Fruit fly (Drosophila melanogaster) whole organism, embryonic: ENCODE data around the gene CG42272.

ENCODE experiments used
- ATbp ChIP-seq: fragments of 200-800 bp; sonication (Bioruptor generic); optimal IDR thresholded peaks from 2 replicates; lab custom pipeline; 2017; ENCODE audit warnings: missing biosample characterization, mild to moderate bottlenecking, missing genetic modification characterization, missing genetic modification reagents
- Blimp-1 ChIP-seq: fragments of 200-800 bp; sonication (Bioruptor generic); optimal IDR thresholded peaks from 3 replicates; lab custom pipeline; 2018; ENCODE audit warnings: missing biosample characterization, missing genetic modification characterization, mild to moderate bottlenecking, moderate library complexity, missing genetic modification reagents
- CG10979 ChIP-seq: fragments of 200-800 bp; sonication (Bioruptor generic); optimal IDR thresholded peaks from 2 replicates; lab custom pipeline; 2018; ENCODE audit warnings: missing biosample characterization, mild to moderate bottlenecking, missing genetic modification characterization, moderate library complexity
- CG11504 ChIP-seq: fragments of 200-800 bp; sonication (Bioruptor generic); optimal IDR thresholded peaks from 3 replicates; lab custom pipeline; 2019; ENCODE audit warnings: missing biosample characterization, mild to moderate bottlenecking, missing genetic modification characterization, moderate library complexity
- CG11696 ChIP-seq: fragments of 200-800 bp; sonication (Bioruptor generic); IDR thresholded peaks from 2 replicates; pipeline ENCODE4 v1.3.6; 2022; ENCODE audit warnings: missing biosample characterization, missing genetic modification characterization
- CG14710 ChIP-seq: fragments of 200-800 bp; sonication (Bioruptor generic); optimal IDR thresholded peaks from 3 replicates; lab custom pipeline; 2019; ENCODE audit warnings: missing biosample characterization, mild to moderate bottlenecking, missing genetic modification characterization, moderate library complexity
- CG16779 ChIP-seq: fragments of 200-800 bp; sonication (Bioruptor generic); IDR thresholded peaks from 2 replicates; pipeline ENCODE4 v1.3.6; 2022; ENCODE audit warnings: missing biosample characterization, missing genetic modification characterization
- CG18262 ChIP-seq: fragments of 200-800 bp; optimal IDR thresholded peaks from 3 replicates; lab custom pipeline; 2019; ENCODE audit warnings: missing biosample characterization, mild to moderate bottlenecking, missing genetic modification characterization, moderate library complexity
- CG2678 ChIP-seq: fragments of 200-800 bp; sonication (Bioruptor generic); optimal IDR thresholded peaks from 3 replicates; lab custom pipeline; 2019; ENCODE audit warnings: missing biosample characterization, mild to moderate bottlenecking, missing genetic modification characterization, moderate library complexity
- CG2712 ChIP-seq: fragments of 200-800 bp; optimal IDR thresholded peaks from 3 replicates; lab custom pipeline; 2019; ENCODE audit warnings: missing biosample characterization, mild to moderate bottlenecking, missing genetic modification characterization, moderate library complexity
- CG30020 ChIP-seq: fragments of 200-800 bp; optimal IDR thresholded peaks from 2 replicates; lab custom pipeline; 2019; ENCODE audit warnings: missing biosample characterization, mild to moderate bottlenecking, missing genetic modification characterization, moderate library complexity
- CG30403 ChIP-seq: fragments of 200-800 bp; sonication (Bioruptor generic); optimal IDR thresholded peaks from 3 replicates; lab custom pipeline; 2016; ENCODE audit warnings: missing biosample characterization, missing genetic modification characterization
- CG32532 ChIP-seq: fragments of 200-800 bp; sonication (Bioruptor generic); IDR thresholded peaks from 2 replicates; pipeline ENCODE4 v1.3.6; 2022; ENCODE audit warnings: missing biosample characterization, missing genetic modification characterization
- CG32767 ChIP-seq: fragments of 200-800 bp; sonication (Bioruptor generic); IDR thresholded peaks from 2 replicates; pipeline ENCODE4 v1.3.6; 2022; ENCODE audit warnings: missing biosample characterization, missing genetic modification characterization
- CG32772 ChIP-seq: fragments of 200-800 bp; sonication (Bioruptor generic); IDR thresholded peaks from 2 replicates; pipeline ENCODE4 v1.3.6; 2022; ENCODE audit warnings: missing biosample characterization, missing genetic modification characterization
- CG7745 ChIP-seq: fragments of 200-800 bp; sonication (Bioruptor generic); optimal IDR thresholded peaks from 2 replicates; lab custom pipeline; 2018; ENCODE audit warnings: missing biosample characterization, mild to moderate bottlenecking, missing genetic modification characterization, moderate library complexity
- CHES-1-like ChIP-seq: fragments of 200-800 bp; sonication (Bioruptor generic); optimal IDR thresholded peaks from 2 replicates; lab custom pipeline; 2016; ENCODE audit warnings: missing biosample characterization, missing genetic modification characterization
- D ChIP-seq, 2 experiments: fragments of 200-800 bp in 1 of 2; fragments of >200 bp in 1 of 2; sonication (Bioruptor generic) in 1 of 2; optimal IDR thresholded peaks; 2 replicates in 1 of 2; 3 replicates in 1 of 2; lab custom pipeline; 2017; ENCODE audit warnings: mild to moderate bottlenecking in 1 of 2, missing biosample characterization in 1 of 2, missing genetic modification characterization in 1 of 2, missing genetic modification reagents in 1 of 2
- D19A ChIP-seq: fragments of 200-800 bp; optimal IDR thresholded peaks from 3 replicates; lab custom pipeline; 2019; ENCODE audit warnings: missing biosample characterization, mild to moderate bottlenecking, missing genetic modification characterization, moderate library complexity
- Gsc ChIP-seq: fragments of 200-800 bp; sonication (Bioruptor generic); IDR thresholded peaks from 2 replicates; pipeline ENCODE4 v1.3.6; 2022; ENCODE audit warnings: missing biosample characterization, missing genetic modification characterization
- Gug ChIP-seq: fragments of 200-800 bp; sonication (Bioruptor generic); IDR thresholded peaks from 4 replicates; pipeline ENCODE4 v1.3.6; 2022; ENCODE audit warnings: missing biosample characterization, missing genetic modification characterization
- HLH3B ChIP-seq: fragments of 200-800 bp; sonication (Bioruptor generic); IDR thresholded peaks from 2 replicates; pipeline ENCODE4 v1.3.6; 2022; ENCODE audit warnings: missing biosample characterization, missing genetic modification characterization
- Hr39 ChIP-seq: fragments of >200 bp; optimal IDR thresholded peaks from 2 replicates; lab custom pipeline; 2017
- Med ChIP-seq: fragments of 200-800 bp; sonication (Bioruptor generic); peaks from one replicate; lab custom pipeline; 2016; ENCODE audit warnings: missing biosample characterization, missing genetic modification characterization, mild to moderate bottlenecking, inconsistent platforms, moderate library complexity
- Rfx ChIP-seq: fragments of 200-800 bp; sonication (Bioruptor generic); IDR thresholded peaks from 2 replicates; pipeline ENCODE4 v1.3.6; 2022; ENCODE audit warnings: missing biosample characterization, missing genetic modification characterization
- Ssrp ChIP-seq: fragments of 200-800 bp; sonication (Bioruptor generic); optimal IDR thresholded peaks from 2 replicates; lab custom pipeline; 2018; ENCODE audit warnings: missing biosample characterization, mild to moderate bottlenecking, missing genetic modification characterization, moderate library complexity
- Xrp1 ChIP-seq: fragments of 200-800 bp; sonication (Bioruptor generic); IDR thresholded peaks from 2 replicates; pipeline ENCODE4 v1.3.6; 2022; ENCODE audit warnings: missing biosample characterization, missing genetic modification characterization
- bigmax ChIP-seq: fragments of 200-800 bp; sonication (Bioruptor generic); optimal IDR thresholded peaks from 2 replicates; lab custom pipeline; 2018; ENCODE audit warnings: missing biosample characterization, mild to moderate bottlenecking, missing genetic modification characterization
- bsh ChIP-seq, 2 experiments: fragments of 200-800 bp; sonication (Bioruptor generic); optimal IDR thresholded peaks; 2 replicates each; lab custom pipeline; 2017 to 2018; ENCODE audit warnings: mild to moderate bottlenecking in 2 of 2, missing biosample characterization in 2 of 2, missing genetic modification characterization in 2 of 2, moderate library complexity in 1 of 2
- chm ChIP-seq: fragments of 200-800 bp; sonication (Bioruptor generic); IDR thresholded peaks from 2 replicates; pipeline ENCODE4 v1.3.6; 2022; ENCODE audit warnings: missing biosample characterization, missing genetic modification characterization
- danr ChIP-seq: fragments of 200-800 bp; sonication (Bioruptor generic); IDR thresholded peaks from 2 replicates; pipeline ENCODE4 v1.3.6; 2022; ENCODE audit warnings: missing biosample characterization, missing genetic modification characterization
- dmrt11E ChIP-seq: fragments of 200-800 bp; sonication (Bioruptor generic); optimal IDR thresholded peaks from 3 replicates; lab custom pipeline; 2018; ENCODE audit warnings: missing biosample characterization, mild to moderate bottlenecking, missing genetic modification characterization, moderate library complexity
- fd96Cb ChIP-seq: fragments of 200-800 bp; sonication (Bioruptor generic); optimal IDR thresholded peaks from 2 replicates; lab custom pipeline; 2018; ENCODE audit warnings: missing biosample characterization, mild to moderate bottlenecking, missing genetic modification characterization, moderate library complexity
- gem ChIP-seq: fragments of 200-800 bp; sonication (Bioruptor generic); optimal IDR thresholded peaks from 2 replicates; lab custom pipeline; 2019; ENCODE audit warnings: missing biosample characterization, mild to moderate bottlenecking, missing genetic modification characterization, moderate library complexity
- grn ChIP-seq: fragments of 200-800 bp; sonication (Bioruptor generic); optimal IDR thresholded peaks from 3 replicates; lab custom pipeline; 2017; ENCODE audit warnings: missing biosample characterization, missing genetic modification characterization
- lola ChIP-seq, 3 experiments: fragments of >200 bp in 2 of 3; fragments of 200-800 bp in 1 of 3; sonication (Bioruptor generic) in 1 of 3; optimal IDR thresholded peaks; 2 replicates each; lab custom pipeline; 2017 to 2019; ENCODE audit warnings: missing biosample characterization in 3 of 3, missing genetic modification characterization in 3 of 3, mild to moderate bottlenecking in 1 of 3, moderate library complexity in 1 of 3
- nmo ChIP-seq: fragments of 200-800 bp; sonication (Bioruptor generic); optimal IDR thresholded peaks from 2 replicates; lab custom pipeline; 2018; ENCODE audit warnings: missing biosample characterization, mild to moderate bottlenecking, missing genetic modification characterization, moderate library complexity
- pan ChIP-seq, 4 experiments: fragments of >200 bp in 3 of 4; fragments of 200-800 bp in 1 of 4; sonication (Bioruptor generic) in 1 of 4; optimal IDR thresholded peaks in 3 of 4; IDR thresholded peaks in 1 of 4; 2 replicates each; pipeline versions ENCODE4 v1.3.6 to Lab custom; 2017 to 2022; ENCODE audit warnings: missing biosample characterization in 2 of 4, missing genetic modification characterization in 2 of 4, mixed read lengths in 1 of 4
- phol ChIP-seq: fragments of 200-800 bp; sonication (Bioruptor generic); optimal IDR thresholded peaks from 3 replicates; lab custom pipeline; 2018; ENCODE audit warnings: missing biosample characterization, mild to moderate bottlenecking, missing genetic modification characterization, moderate library complexity
- row ChIP-seq: fragments of 200-800 bp; sonication (Bioruptor generic); IDR thresholded peaks from 3 replicates; pipeline ENCODE4 v1.3.6; 2022; ENCODE audit warnings: missing biosample characterization, missing genetic modification characterization
- sens ChIP-seq: fragments of 200-800 bp; sonication (Bioruptor generic); peaks from one replicate; lab custom pipeline; 2016; ENCODE audit warnings: missing biosample characterization, missing genetic modification characterization
- slbo ChIP-seq: fragments of 200-800 bp; sonication (Bioruptor generic); IDR thresholded peaks from 2 replicates; pipeline ENCODE4 v1.3.6; 2022; ENCODE audit warnings: missing biosample characterization, missing genetic modification characterization
- so ChIP-seq: fragments of 200-800 bp; sonication (Bioruptor generic); IDR thresholded peaks from 3 replicates; pipeline ENCODE4 v1.3.6; 2022; ENCODE audit warnings: missing biosample characterization, missing genetic modification characterization
- sqz ChIP-seq: fragments of 200-800 bp; sonication (Bioruptor generic); optimal IDR thresholded peaks from 3 replicates; lab custom pipeline; 2018; ENCODE audit warnings: missing biosample characterization, mild to moderate bottlenecking, missing genetic modification characterization
- sr ChIP-seq: fragments of 200-800 bp; sonication (Bioruptor generic); IDR thresholded peaks from 3 replicates; pipeline ENCODE4 v1.3.6; 2022; ENCODE audit warnings: missing biosample characterization, missing genetic modification characterization
- twi ChIP-seq: fragments of 200-800 bp; optimal IDR thresholded peaks from 2 replicates; lab custom pipeline; 2019; ENCODE audit warnings: missing biosample characterization, mild to moderate bottlenecking, missing genetic modification characterization, moderate library complexity
- vvl ChIP-seq: fragments of 200-800 bp; sonication (Bioruptor generic); IDR thresholded peaks from 2 replicates; pipeline ENCODE4 v1.3.6; 2022; ENCODE audit warnings: missing biosample characterization, missing genetic modification characterization
- zfh1 ChIP-seq: fragments of 200-800 bp; sonication (Bioruptor generic); IDR thresholded peaks from 3 replicates; pipeline ENCODE4 v1.3.6; 2022; ENCODE audit warnings: missing biosample characterization, missing genetic modification characterization

The CG42272 gene

dm6 chr3L:5838880-5839279 is 36.0 kb downstream of the CG42272 start:
- TF ChIP-seq Gug, result peak; percentile 11; the same call in 1 of the 4 replicates
- peak; percentile 40; the same call in 1 of the 2 replicates for TF ChIP-seq chm (GFP tag; lab: Robert Waterston, UW)
- no peak for TF ChIP-seq CG30403 (GFP tag; lab: Kevin White, UChicago)
- TF ChIP-seq danr (GFP tag; lab: Robert Waterston, UW), result no peak
- peak; percentile 16; the same call in 1 of the 2 replicates for TF ChIP-seq vvl (GFP tag; lab: Robert Waterston, UW)
- peak; percentile 17; the same call in 1 of the 2 replicates for TF ChIP-seq Rfx (GFP tag; lab: Robert Waterston, UW)
- no peak for TF ChIP-seq HLH3B (GFP tag; lab: Robert Waterston, UW)
- TF ChIP-seq sr (GFP tag; lab: Robert Waterston, UW), result peak; percentile 78
- peak; percentile 15; the same call in 1 of the 2 replicates for TF ChIP-seq CG32532 (GFP tag; lab: Robert Waterston, UW)
- 0 out of 3 replicates have a peak, but pooled peaks have one; percentile 37 for TF ChIP-seq zfh1
- 0 out of 2 replicates have a peak, but pooled peaks have one; percentile 26 for TF ChIP-seq slbo (GFP tag; lab: Robert Waterston, UW)
- TF ChIP-seq fd96Cb (tag; lab: Kevin White, UChicago), result no peak
- peak; percentile 60; the same call in 1 of the 2 replicates for TF ChIP-seq CG11696 (GFP tag; lab: Robert Waterston, UW)
- peak; percentile 48; the same call in 1 of the 3 replicates for TF ChIP-seq so
- peak; percentile 2 for TF ChIP-seq sqz (GFP tag; lab: Kevin White, UChicago)
- TF ChIP-seq CG32772 (GFP tag; lab: Robert Waterston, UW), result 0 out of 2 replicates have a peak, but pooled peaks have one; percentile 29
- peak; percentile 39 for TF ChIP-seq Med (GFP tag; lab: Kevin White, UChicago)
- no peak for TF ChIP-seq pan (optimal IDR thresholded peaks at IDR 0.05; lab: Kevin White, UChicago)
- TF ChIP-seq pan (GFP tag; optimal IDR thresholded peaks at IDR 0.05 in 1 of 2, IDR thresholded peaks at IDR 0.05 in 1 of 2), result peak in 1 of 2 experiments; percentile 30

DNA sequence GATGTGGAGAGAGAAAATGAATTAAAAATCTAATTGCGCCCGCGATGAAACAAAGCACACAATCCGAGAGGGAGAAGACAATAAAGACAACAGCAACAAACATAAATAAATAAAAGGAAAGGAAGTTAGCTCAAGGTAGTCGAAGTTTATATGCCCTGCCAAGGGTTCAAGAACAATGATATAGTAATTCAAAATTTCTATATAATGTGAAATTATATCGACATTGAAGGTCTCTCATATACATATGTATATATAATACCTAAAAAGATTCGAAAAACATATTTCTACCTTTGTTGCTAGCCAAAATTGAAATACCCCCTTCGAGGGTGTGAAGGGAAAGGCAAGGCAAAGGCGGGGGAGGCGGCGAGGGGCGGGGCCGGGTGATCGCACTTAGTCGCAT is 38.0 kb downstream of the CG42272 start:
- TF ChIP-seq nmo (peak; percentile 22), twi (tag; lab: Kevin White, UChicago) (no peak), Ssrp (tag; lab: Kevin White, UChicago) (peak; percentile 14), row (0 out of 3 replicates have a peak, but pooled peaks have one; percentile 30), D (optimal IDR thresholded peaks at IDR 0.05; lab: Kevin White, UChicago) (no peak), D (GFP tag; optimal IDR thresholded peaks at IDR 0.05; lab: Kevin White, UChicago) (peak; percentile 31), CG2678 (tag; lab: Kevin White, UChicago) (peak; percentile 13), lola (GFP tag; optimal IDR thresholded peaks at IDR 0.05; lab: Kevin White, UChicago) (peak in 1 of 3 experiments; percentile 29), bigmax (no peak), gem (tag; lab: Kevin White, UChicago) (peak; percentile 42), ATbp (GFP tag; lab: Kevin White, UChicago) (no peak), CG2712 (tag; lab: Kevin White, UChicago) (peak; percentile 41), Xrp1 (GFP tag; lab: Robert Waterston, UW) (peak; percentile 37; the same call in 1 of the 2 replicates), CG11504 (tag; lab: Kevin White, UChicago) (peak; percentile 27), grn (no peak), CG14710 (tag; lab: Kevin White, UChicago) (peak; percentile 17), Blimp-1 (GFP tag; lab: Kevin White, UChicago) (peak; percentile 20), Hr39 (lab: Kevin White, UChicago) (peak; percentile 33), Med (GFP tag; lab: Kevin White, UChicago) (peak; percentile 38), D19A (tag; lab: Kevin White, UChicago) (peak; percentile 93), CG7745 (tag; lab: Kevin White, UChicago) (no peak), bsh (GFP tag; optimal IDR thresholded peaks at IDR 0.05; lab: Kevin White, UChicago) (peak in 1 of 2 experiments; percentile 44), CHES-1-like (GFP tag; lab: Kevin White, UChicago) (no peak), sens (GFP tag; lab: Kevin White, UChicago) (peak; percentile 38), CG10979 (tag; lab: Kevin White, UChicago) (peak; percentile 42), CG30020 (tag; lab: Kevin White, UChicago) (no peak), CG18262 (peak; percentile 39), dmrt11E (tag; lab: Kevin White, UChicago) (peak; percentile 51), vvl (GFP tag; lab: Robert Waterston, UW) (0 out of 2 replicates have a peak, but pooled peaks have one; percentile 10), phol (tag; lab: Kevin White, UChicago) (peak; percentile 19), Gsc (GFP tag; lab: Robert Waterston, UW) (no peak), CG32767 (GFP tag; lab: Robert Waterston, UW) (no peak), CG16779 (GFP tag; lab: Robert Waterston, UW) (no peak)
